Worm (Caenorhabditis elegans) whole organism, mixed stage, embryonic: Measurements from ENCODE around the gene ZC190.6.

Experiments used
- M03D4.4 ChIP-seq: sonication (generic microtip); optimal IDR thresholded peaks from 2 replicates; lab custom pipeline; 2017; ENCODE audit warnings: mild to moderate bottlenecking, missing genetic modification characterization, missing compliant biosample characterization
- blmp-1 ChIP-seq: fragments of 150-350 bp; optimal IDR thresholded peaks from 2 replicates; lab custom pipeline; 2014; ENCODE audit warnings: missing biosample characterization, missing genetic modification characterization
- ceh-39 ChIP-seq: fragments of 150-350 bp; optimal IDR thresholded peaks from 2 replicates; lab custom pipeline; 2014; ENCODE audit warnings: missing biosample characterization, missing genetic modification characterization
- ceh-43 ChIP-seq: fragments of 200-800 bp; sonication (Bioruptor generic); optimal IDR thresholded peaks from 2 replicates; lab custom pipeline; 2018; ENCODE audit warnings: mild to moderate bottlenecking, missing genetic modification characterization, moderate library complexity, missing compliant biosample characterization
- ceh-83 ChIP-seq: fragments of 200-800 bp; sonication (Bioruptor generic); optimal IDR thresholded peaks from 2 replicates; lab custom pipeline; 2018; ENCODE audit warnings: mild to moderate bottlenecking, missing genetic modification characterization, missing compliant biosample characterization
- ces-1 ChIP-seq: fragments of 150-350 bp; optimal IDR thresholded peaks from 2 replicates; lab custom pipeline; 2014; ENCODE audit warnings: missing biosample characterization, missing genetic modification reagents, missing genetic modification characterization
- cnd-1 ChIP-seq: fragments of 200-800 bp; sonication (Bioruptor generic); optimal IDR thresholded peaks from 2 replicates; lab custom pipeline; 2018; ENCODE audit warnings: mild to moderate bottlenecking, missing genetic modification characterization, missing compliant biosample characterization
- drap-1 ChIP-seq: fragments of 200-800 bp; sonication (Bioruptor generic); optimal IDR thresholded peaks from 3 replicates; lab custom pipeline; 2018; ENCODE audit warnings: mild to moderate bottlenecking, missing genetic modification characterization, missing compliant biosample characterization
- elt-1 ChIP-seq: sonication (generic microtip); optimal IDR thresholded peaks from 2 replicates; lab custom pipeline; 2017; ENCODE audit warnings: missing genetic modification characterization, mild to moderate bottlenecking, missing compliant biosample characterization, antibody characterized with exemption, moderate library complexity, borderline replicate concordance; ENCODE audit not compliant: insufficient read depth
- elt-3 ChIP-seq: fragments of 150-350 bp; optimal IDR thresholded peaks from 2 replicates; lab custom pipeline; 2014; ENCODE audit warnings: missing biosample characterization, missing genetic modification characterization
- flh-1 ChIP-seq: fragments of 200-800 bp; sonication (Bioruptor generic); optimal IDR thresholded peaks from 2 replicates; lab custom pipeline; 2018; ENCODE audit warnings: mild to moderate bottlenecking, missing genetic modification characterization, moderate library complexity, missing compliant biosample characterization
- ham-2 ChIP-seq: fragments of 200-800 bp; sonication (Bioruptor generic); optimal IDR thresholded peaks from 2 replicates; lab custom pipeline; 2018; ENCODE audit warnings: mild to moderate bottlenecking, missing genetic modification characterization, missing compliant biosample characterization
- hlh-1 ChIP-seq: fragments of 150-350 bp; optimal IDR thresholded peaks from 2 replicates; lab custom pipeline; 2014; ENCODE audit warnings: missing biosample characterization, missing genetic modification reagents, missing genetic modification characterization
- lin-13 ChIP-seq: fragments of 150-350 bp; optimal IDR thresholded peaks from 2 replicates; lab custom pipeline; 2014; ENCODE audit warnings: missing biosample characterization, missing genetic modification characterization
- lin-32 ChIP-seq: fragments of 200-800 bp; sonication (Bioruptor generic); optimal IDR thresholded peaks from 2 replicates; lab custom pipeline; 2018; ENCODE audit warnings: mild to moderate bottlenecking, missing genetic modification characterization, missing compliant biosample characterization
- lsy-2 ChIP-seq: fragments of 150-350 bp; optimal IDR thresholded peaks from 2 replicates; lab custom pipeline; 2014; ENCODE audit warnings: missing biosample characterization, missing genetic modification characterization
- mab-5 ChIP-seq: fragments of 150-350 bp; optimal IDR thresholded peaks from 2 replicates; lab custom pipeline; 2014; ENCODE audit warnings: missing biosample characterization, missing genetic modification characterization
- mls-2 ChIP-seq: sonication (generic microtip); optimal IDR thresholded peaks from 2 replicates; lab custom pipeline; 2016; ENCODE audit warnings: mild to moderate bottlenecking, missing genetic modification characterization, moderate library complexity, missing compliant biosample characterization
- nhr-12 ChIP-seq: fragments of 150-350 bp; optimal IDR thresholded peaks from 2 replicates; lab custom pipeline; 2014; ENCODE audit warnings: missing biosample characterization, missing genetic modification characterization
- nhr-2 ChIP-seq: fragments of 150-350 bp; optimal IDR thresholded peaks from 2 replicates; lab custom pipeline; 2014; ENCODE audit warnings: missing biosample characterization, missing genetic modification characterization
- nhr-237 ChIP-seq: fragments of 150-350 bp; optimal IDR thresholded peaks from 2 replicates; lab custom pipeline; 2014; ENCODE audit warnings: missing biosample characterization, missing genetic modification characterization
- nhr-28 ChIP-seq: fragments of 150-350 bp; optimal IDR thresholded peaks from 2 replicates; lab custom pipeline; 2014; ENCODE audit warnings: missing biosample characterization, missing genetic modification characterization
- nhr-76 ChIP-seq: sonication (generic microtip); optimal IDR thresholded peaks from 2 replicates; lab custom pipeline; 2017; ENCODE audit warnings: missing biosample characterization, missing genetic modification characterization
- pha-4 ChIP-seq: fragments of 150-350 bp; optimal IDR thresholded peaks from 2 replicates; lab custom pipeline; 2018; ENCODE audit warnings: missing biosample characterization, missing genetic modification reagents, missing genetic modification characterization
- snpc-4 ChIP-seq: fragments of 150-350 bp; optimal IDR thresholded peaks from 2 replicates; lab custom pipeline; 2014; ENCODE audit warnings: missing biosample characterization, missing genetic modification characterization
- sptf-1 ChIP-seq: sonication (generic microtip); optimal IDR thresholded peaks from 2 replicates; lab custom pipeline; 2017; ENCODE audit warnings: mild to moderate bottlenecking, missing genetic modification characterization, moderate library complexity, missing compliant biosample characterization
- tbx-8 ChIP-seq: fragments of 200-800 bp; sonication (Bioruptor generic); optimal IDR thresholded peaks from 2 replicates; lab custom pipeline; 2018; ENCODE audit warnings: mild to moderate bottlenecking, missing genetic modification characterization, moderate library complexity, missing compliant biosample characterization
- unc-120 ChIP-seq: sonication (generic microtip); optimal IDR thresholded peaks from 2 replicates; lab custom pipeline; 2017; ENCODE audit warnings: missing genetic modification characterization, missing compliant biosample characterization; ENCODE audit not compliant: poor library complexity, severe bottlenecking
- unc-39 ChIP-seq: fragments of 150-350 bp; optimal IDR thresholded peaks from 2 replicates; lab custom pipeline; 2014; ENCODE audit warnings: missing biosample characterization, missing genetic modification characterization
- unc-62 ChIP-seq: fragments of 150-350 bp; optimal IDR thresholded peaks from 2 replicates; lab custom pipeline; 2014; ENCODE audit warnings: missing biosample characterization, missing genetic modification reagents, missing genetic modification characterization
- zip-8 ChIP-seq: fragments of 150-350 bp; optimal IDR thresholded peaks from 2 replicates; lab custom pipeline; 2014; ENCODE audit warnings: missing biosample characterization, missing genetic modification characterization
- ztf-11 ChIP-seq: fragments of 150-350 bp; optimal IDR thresholded peaks from 2 replicates; lab custom pipeline; 2014; ENCODE audit warnings: missing biosample characterization, missing genetic modification characterization

ZC190.6 gene

ce11 chrV:8643093-8643492 is 34.0 kb downstream of the ZC190.6 start, which contains the start of gene asp-13:
Gene asp-13 (minus strand): TSS chrV:8643193.
- no peak for TF ChIP-seq ztf-11 (tag; lab: Kevin White, UChicago)
- no peak for TF ChIP-seq zip-8
- TF ChIP-seq pha-4 (tag; lab: Kevin White, UChicago): no peak
- TF ChIP-seq unc-62 (GFP tag; lab: Kevin White, UChicago): no peak
- no peak for TF ChIP-seq drap-1 (GFP tag; lab: Kevin White, UChicago)
- TF ChIP-seq hlh-1 (tag; lab: Kevin White, UChicago): no peak
- TF ChIP-seq nhr-237 (tag; lab: Kevin White, UChicago): no peak
- no peak for TF ChIP-seq tbx-8 (GFP tag; lab: Kevin White, UChicago)
- TF ChIP-seq M03D4.4 (tag; lab: Kevin White, UChicago): no peak
- TF ChIP-seq unc-120 (tag; lab: Kevin White, UChicago): no peak
- TF ChIP-seq lin-32 (GFP tag; lab: Kevin White, UChicago): no peak
- no peak for TF ChIP-seq mls-2 (tag; lab: Kevin White, UChicago)
- TF ChIP-seq nhr-76: no peak
- no peak for TF ChIP-seq lin-13 (tag; lab: Kevin White, UChicago)
- TF ChIP-seq blmp-1 (tag; lab: Kevin White, UChicago): no peak
- TF ChIP-seq nhr-12: no peak
- no peak for TF ChIP-seq lsy-2

- TF ChIP-seq mab-5 (tag; lab: Kevin White, UChicago) (no peak), nhr-2 (tag; lab: Kevin White, UChicago) (no peak), nhr-76 (no peak), zip-8 (no peak), lsy-2 (no peak), nhr-28 (no peak), nhr-237 (tag; lab: Kevin White, UChicago) (no peak), ceh-83 (no peak), pha-4 (tag; lab: Kevin White, UChicago) (no peak)
Measured at ce11 chrV:8641266-8641665, 35.8 kb downstream of the ZC190.6 start, which contains the start of gene F28A12.3. Gene F28A12.3 (minus strand): TSS chrV:8641366.

- TF ChIP-seq ham-2 (GFP tag; lab: Kevin White, UChicago): no peak
Measured at ce11 chrV:8637666-8638271, 39.3 kb downstream of the ZC190.6 start, which contains the start of the genes F28A12.10 and acd-4. Gene F28A12.10 (minus strand): TSS chrV:8637766. Gene acd-4 (plus strand): TSS chrV:8638221.

- no peak for TF ChIP-seq snpc-4 (tag; lab: Kevin White, UChicago)
- no peak for TF ChIP-seq nhr-237 (tag; lab: Kevin White, UChicago)
- no peak for TF ChIP-seq nhr-2 (tag; lab: Kevin White, UChicago)
- no peak for TF ChIP-seq unc-39 (tag; lab: Kevin White, UChicago)
- no peak for TF ChIP-seq ceh-83
- no peak for TF ChIP-seq zip-8
- TF ChIP-seq hlh-1 (tag; lab: Kevin White, UChicago): no peak
- TF ChIP-seq nhr-76: no peak
- no peak for TF ChIP-seq ces-1 (GFP tag; lab: Kevin White, UChicago)
- no peak for TF ChIP-seq lin-13 (tag; lab: Kevin White, UChicago)
- TF ChIP-seq ceh-43 (GFP tag; lab: Kevin White, UChicago): no peak
- no peak for TF ChIP-seq elt-3
- no peak for TF ChIP-seq sptf-1
- TF ChIP-seq unc-120 (tag; lab: Kevin White, UChicago): no peak
- TF ChIP-seq ham-2 (GFP tag; lab: Kevin White, UChicago): no peak
Measured at ce11 chrV:8636907-8637306, 40.2 kb downstream of the ZC190.6 start, which contains the start of gene grl-12. Gene grl-12 (minus strand): TSS chrV:8637007.

- no peak for TF ChIP-seq flh-1 (GFP tag; lab: Kevin White, UChicago)
- TF ChIP-seq cnd-1 (tag; lab: Kevin White, UChicago): no peak
- TF ChIP-seq nhr-237 (tag; lab: Kevin White, UChicago): no peak
- no peak for TF ChIP-seq unc-39 (tag; lab: Kevin White, UChicago)
- no peak for TF ChIP-seq pha-4 (tag; lab: Kevin White, UChicago)
- TF ChIP-seq ceh-39 (tag; lab: Kevin White, UChicago): no peak
- no peak for TF ChIP-seq drap-1 (GFP tag; lab: Kevin White, UChicago)
- TF ChIP-seq elt-1 (tag; lab: Kevin White, UChicago): no peak
- TF ChIP-seq blmp-1 (tag; lab: Kevin White, UChicago): no peak
- no peak for TF ChIP-seq nhr-12
- TF ChIP-seq unc-120 (tag; lab: Kevin White, UChicago): no peak
- TF ChIP-seq lin-13 (tag; lab: Kevin White, UChicago): no peak
- no peak for TF ChIP-seq sptf-1
- no peak for TF ChIP-seq lsy-2
- TF ChIP-seq, all 35 proteins: peak for 0
Measured at ce11 chrV:8635575-8635974, 41.5 kb downstream of the ZC190.6 start, which contains the start of gene oac-29. Gene oac-29 (minus strand): TSS chrV:8635675.
